Worm (Caenorhabditis elegans): Measurements from ENCODE around the gene T06E8.8.

ce11 chrV:10039837-10040236 lies 3.7 kb upstream of the T06E8.8 start:
- TF ChIP-seq unc-130 (tag; optimal IDR thresholded peaks at IDR 0.05) = no peak
- TF ChIP-seq nhr-76 (tag; optimal IDR thresholded peaks at IDR 0.05) = no peak
- TF ChIP-seq ama-1 (optimal IDR thresholded peaks at IDR 0.05) = no peak
- TF ChIP-seq unc-62 (GFP tag; optimal IDR thresholded peaks at IDR 0.05) = no peak
- TF ChIP-seq fos-1 (tag; optimal IDR thresholded peaks at IDR 0.05) = peak; percentile 51
- TF ChIP-seq rnt-1 (tag; optimal IDR thresholded peaks at IDR 0.05) = peak; percentile 45
